Fruit fly (Drosophila melanogaster) whole organism, embryonic: ENCODE results near the gene PH4alphaEFB.

Experiments
- CG11504 ChIP-seq: fragments of 200-800 bp; sonication (Bioruptor generic); optimal IDR thresholded peaks from 3 replicates; lab custom pipeline; 2019; ENCODE audit warnings: missing biosample characterization, mild to moderate bottlenecking, missing genetic modification characterization, moderate library complexity
- CG11695 ChIP-seq: fragments of 200-800 bp; sonication (Bioruptor generic); IDR thresholded peaks from 3 replicates; pipeline ENCODE4 v1.3.6; 2022; ENCODE audit warnings: missing biosample characterization, missing genetic modification characterization
- CG12391 ChIP-seq: fragments of 200-800 bp; sonication (Bioruptor generic); optimal IDR thresholded peaks from 3 replicates; lab custom pipeline; 2018; ENCODE audit warnings: missing biosample characterization, mild to moderate bottlenecking, missing genetic modification characterization, moderate library complexity
- CG12769 ChIP-seq: fragments of 200-800 bp; sonication (Bioruptor generic); optimal IDR thresholded peaks from 2 replicates; lab custom pipeline; 2019; ENCODE audit warnings: missing biosample characterization, mild to moderate bottlenecking, missing genetic modification characterization, moderate library complexity
- CG14050 ChIP-seq: fragments of 200-800 bp; sonication (Bioruptor generic); IDR thresholded peaks from 3 replicates; pipeline ENCODE4 v1.3.6; 2022; ENCODE audit warnings: missing biosample characterization, missing genetic modification characterization
- CG1603 ChIP-seq: fragments of 200-800 bp; sonication (Bioruptor generic); optimal IDR thresholded peaks from 2 replicates; lab custom pipeline; 2019; ENCODE audit warnings: missing biosample characterization, mild to moderate bottlenecking, missing genetic modification characterization, moderate library complexity
- CG1647 ChIP-seq: fragments of 200-800 bp; sonication (Bioruptor generic); optimal IDR thresholded peaks from 3 replicates; lab custom pipeline; 2016; ENCODE audit warnings: missing biosample characterization, missing genetic modification characterization
- CG17361 ChIP-seq: fragments of 200-800 bp; sonication (Bioruptor generic); IDR thresholded peaks from 3 replicates; pipeline ENCODE4 v1.3.6; 2022; ENCODE audit warnings: missing biosample characterization, missing genetic modification characterization
- CG1792 ChIP-seq: fragments of 200-800 bp; sonication (Bioruptor generic); optimal IDR thresholded peaks from 2 replicates; lab custom pipeline; 2016; ENCODE audit warnings: missing biosample characterization, missing genetic modification characterization
- CG2120 ChIP-seq: fragments of 200-800 bp; sonication (Bioruptor generic); optimal IDR thresholded peaks from 3 replicates; lab custom pipeline; 2016; ENCODE audit warnings: missing biosample characterization, missing genetic modification characterization
- CG2129 ChIP-seq: fragments of 200-800 bp; sonication (Bioruptor generic); IDR thresholded peaks from 2 replicates; pipeline ENCODE4 v1.3.6; 2022; ENCODE audit warnings: missing biosample characterization, missing genetic modification characterization; ENCODE audit not compliant: partially characterized antibody
- CG2678 ChIP-seq: fragments of 200-800 bp; sonication (Bioruptor generic); optimal IDR thresholded peaks from 3 replicates; lab custom pipeline; 2019; ENCODE audit warnings: missing biosample characterization, mild to moderate bottlenecking, missing genetic modification characterization, moderate library complexity
- CG2712 ChIP-seq: fragments of 200-800 bp; optimal IDR thresholded peaks from 3 replicates; lab custom pipeline; 2019; ENCODE audit warnings: missing biosample characterization, mild to moderate bottlenecking, missing genetic modification characterization, moderate library complexity
- CG6272 ChIP-seq: fragments of 200-800 bp; sonication (Bioruptor generic); IDR thresholded peaks from 2 replicates; pipeline ENCODE4 v1.3.6; 2022; ENCODE audit warnings: missing biosample characterization, missing genetic modification characterization
- CG8478 ChIP-seq: fragments of >200 bp; optimal IDR thresholded peaks from 2 replicates; lab custom pipeline; 2018
- CHES-1-like ChIP-seq: fragments of 200-800 bp; sonication (Bioruptor generic); optimal IDR thresholded peaks from 2 replicates; lab custom pipeline; 2016; ENCODE audit warnings: missing biosample characterization, missing genetic modification characterization
- HmgD ChIP-seq: fragments of 200-800 bp; sonication (Bioruptor generic); optimal IDR thresholded peaks from 3 replicates; lab custom pipeline; 2016; ENCODE audit warnings: missing biosample characterization, missing genetic modification characterization
- Med ChIP-seq: fragments of 200-800 bp; sonication (Bioruptor generic); peaks from one replicate; lab custom pipeline; 2016; ENCODE audit warnings: missing biosample characterization, missing genetic modification characterization, mild to moderate bottlenecking, inconsistent platforms, moderate library complexity
- Oli ChIP-seq: fragments of 200-800 bp; sonication (Bioruptor generic); optimal IDR thresholded peaks from 2 replicates; lab custom pipeline; 2018; ENCODE audit warnings: missing biosample characterization, mild to moderate bottlenecking, missing genetic modification characterization, moderate library complexity
- Sox102F ChIP-seq: fragments of 200-800 bp; sonication (Bioruptor generic); optimal IDR thresholded peaks from 2 replicates; lab custom pipeline; 2018; ENCODE audit warnings: missing biosample characterization, mild to moderate bottlenecking, missing genetic modification characterization, moderate library complexity
- bowl ChIP-seq: fragments of 200-800 bp; sonication (Bioruptor generic); IDR thresholded peaks from 2 replicates; pipeline ENCODE4 v1.3.6; 2022; ENCODE audit warnings: missing biosample characterization, missing genetic modification characterization
- bsh ChIP-seq, 2 experiments: fragments of 200-800 bp; sonication (Bioruptor generic); optimal IDR thresholded peaks; 2 replicates each; lab custom pipeline; 2017 to 2018; ENCODE audit warnings: mild to moderate bottlenecking in 2 of 2, missing biosample characterization in 2 of 2, missing genetic modification characterization in 2 of 2, moderate library complexity in 1 of 2
- chm ChIP-seq: fragments of 200-800 bp; sonication (Bioruptor generic); IDR thresholded peaks from 2 replicates; pipeline ENCODE4 v1.3.6; 2022; ENCODE audit warnings: missing biosample characterization, missing genetic modification characterization
- ci ChIP-seq: fragments of 200-800 bp; sonication (Bioruptor generic); IDR thresholded peaks from 3 replicates; pipeline ENCODE4 v1.3.6; 2022; ENCODE audit warnings: missing biosample characterization, missing genetic modification characterization
- da ChIP-seq: fragments of 200-800 bp; sonication (Bioruptor generic); optimal IDR thresholded peaks from 2 replicates; lab custom pipeline; 2016; ENCODE audit warnings: missing biosample characterization, missing genetic modification characterization
- dmrt99B ChIP-seq: fragments of 200-800 bp; sonication (Bioruptor generic); optimal IDR thresholded peaks from 2 replicates; lab custom pipeline; 2018; ENCODE audit warnings: missing biosample characterization, mild to moderate bottlenecking, missing genetic modification characterization, moderate library complexity
- esg ChIP-seq: fragments of 200-800 bp; sonication (Bioruptor generic); conservative IDR thresholded peaks from 2 replicates; pipeline ENCODE4 v1.3.6; 2022; ENCODE audit warnings: missing biosample characterization, missing genetic modification characterization
- eve ChIP-seq, 2 experiments: fragments of >200 bp; optimal IDR thresholded peaks; 2 replicates each; lab custom pipeline; 2017; ENCODE audit warnings: missing biosample characterization in 2 of 2, missing genetic modification characterization in 2 of 2
- eyg ChIP-seq: fragments of 200-800 bp; sonication (Bioruptor generic); optimal IDR thresholded peaks from 3 replicates; lab custom pipeline; 2016; ENCODE audit warnings: missing biosample characterization, missing genetic modification characterization
- gem ChIP-seq: fragments of 200-800 bp; sonication (Bioruptor generic); optimal IDR thresholded peaks from 2 replicates; lab custom pipeline; 2019; ENCODE audit warnings: missing biosample characterization, mild to moderate bottlenecking, missing genetic modification characterization, moderate library complexity
- insv ChIP-seq, 2 experiments: fragments of 200-800 bp; sonication (Bioruptor generic); optimal IDR thresholded peaks; 3 replicates each; lab custom pipeline; 2016 to 2018; ENCODE audit warnings: missing biosample characterization in 2 of 2, missing genetic modification characterization in 2 of 2
- lab ChIP-seq: fragments of 200-800 bp; sonication (Bioruptor generic); optimal IDR thresholded peaks from 3 replicates; lab custom pipeline; 2017; ENCODE audit warnings: missing biosample characterization, missing genetic modification characterization, mild to moderate bottlenecking, moderate library complexity, missing genetic modification reagents
- lmd ChIP-seq: fragments of 200-800 bp; sonication (Bioruptor generic); IDR thresholded peaks from 2 replicates; pipeline ENCODE4 v1.3.6; 2022; ENCODE audit warnings: missing biosample characterization, missing genetic modification characterization
- nau ChIP-seq: fragments of 200-800 bp; sonication (Bioruptor generic); optimal IDR thresholded peaks from 3 replicates; lab custom pipeline; 2017; ENCODE audit warnings: missing biosample characterization, mild to moderate bottlenecking, missing genetic modification characterization, missing genetic modification reagents
- nom ChIP-seq: fragments of 200-800 bp; sonication (Bioruptor generic); optimal IDR thresholded peaks from 2 replicates; lab custom pipeline; 2017; ENCODE audit warnings: missing biosample characterization, missing genetic modification characterization, mild to moderate bottlenecking, moderate library complexity, missing genetic modification reagents
- prd ChIP-seq, 3 experiments: fragments of >200 bp in 2 of 3; fragments of 200-800 bp in 1 of 3; sonication (Bioruptor generic) in 1 of 3; optimal IDR thresholded peaks in 2 of 3; IDR thresholded peaks in 1 of 3; 2 replicates in 2 of 3; 3 replicates in 1 of 3; pipeline versions ENCODE4 v1.3.6 to Lab custom; 2017 to 2022; ENCODE audit warnings: missing biosample characterization in 1 of 3, missing genetic modification characterization in 1 of 3
- sens ChIP-seq: fragments of 200-800 bp; sonication (Bioruptor generic); peaks from one replicate; lab custom pipeline; 2016; ENCODE audit warnings: missing biosample characterization, missing genetic modification characterization
- shn ChIP-seq: fragments of 200-800 bp; sonication (Bioruptor generic); optimal IDR thresholded peaks from 3 replicates; lab custom pipeline; 2016; ENCODE audit warnings: missing biosample characterization, missing genetic modification characterization
- unpg ChIP-seq: fragments of 200-800 bp; sonication (Bioruptor generic); optimal IDR thresholded peaks from 3 replicates; lab custom pipeline; 2018; ENCODE audit warnings: missing biosample characterization, mild to moderate bottlenecking, missing genetic modification characterization, moderate library complexity
- vvl ChIP-seq: fragments of 200-800 bp; sonication (Bioruptor generic); IDR thresholded peaks from 2 replicates; pipeline ENCODE4 v1.3.6; 2022; ENCODE audit warnings: missing biosample characterization, missing genetic modification characterization

Gene PH4alphaEFB

DNA sequence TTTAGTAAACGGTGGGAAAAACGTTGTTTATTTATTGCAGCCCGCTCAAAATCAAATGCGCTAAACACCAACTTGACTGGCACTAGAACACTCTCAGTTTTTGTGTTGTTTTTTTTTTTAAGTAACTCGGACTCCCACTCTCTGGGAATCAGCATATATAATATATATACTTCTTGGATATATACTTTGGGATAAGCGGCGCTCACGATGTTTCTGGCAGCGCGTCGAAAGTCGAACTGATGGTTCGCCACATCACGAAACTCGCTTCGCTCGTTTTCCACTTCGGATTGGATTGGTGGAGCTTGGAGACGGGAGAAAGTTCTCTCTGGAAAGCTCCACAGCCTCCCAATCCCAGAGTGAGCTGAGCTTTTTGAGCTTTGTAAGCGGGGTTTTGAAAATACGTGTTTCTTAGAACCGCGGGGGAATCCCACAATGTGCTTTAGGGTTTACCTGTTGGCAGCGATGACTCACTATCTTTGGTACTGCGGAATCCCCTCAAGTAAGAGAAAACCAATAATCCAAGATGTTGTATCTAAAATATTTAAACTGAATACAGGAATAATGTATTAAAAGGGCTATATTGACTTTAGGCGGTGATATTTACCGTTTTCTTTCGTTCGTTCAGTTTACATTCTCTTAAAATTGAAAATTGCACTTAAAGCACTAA, 61.1 kb downstream of the PH4alphaEFB start, which contains the start of gene jdp (continued):
- peak; percentile 41 for TF ChIP-seq nom

DNA sequence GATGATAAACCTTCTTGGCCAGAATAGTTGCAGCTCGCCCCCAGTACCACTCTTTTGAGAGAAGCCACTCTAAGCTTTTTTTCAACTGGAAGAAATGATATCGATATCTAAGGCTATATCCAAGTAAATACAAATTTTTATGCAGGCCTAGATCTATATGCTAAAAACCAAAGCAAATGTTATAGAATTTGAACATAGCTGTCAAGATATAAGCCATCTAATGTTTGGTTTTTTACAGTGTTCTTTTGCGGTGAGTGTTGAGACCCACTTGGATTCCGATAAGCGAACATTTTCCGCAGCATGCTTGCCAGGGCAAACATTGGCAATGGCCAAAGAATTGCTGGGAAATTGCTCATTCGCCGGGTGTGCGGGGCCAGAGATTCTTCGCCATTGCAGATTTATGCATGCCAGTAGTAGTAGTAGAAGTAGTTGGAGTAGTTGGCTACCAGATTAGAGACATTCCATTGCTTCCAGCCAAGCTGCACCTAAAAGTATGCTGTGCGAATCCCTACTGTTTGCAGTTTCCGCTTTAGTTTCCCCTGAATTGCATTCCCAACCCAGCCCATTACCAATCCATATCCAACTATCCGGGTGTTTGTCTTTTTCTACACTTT, 62.9 kb downstream of the PH4alphaEFB start:
- TF ChIP-seq sens (GFP tag; lab: Kevin White, UChicago) (peak; percentile 56), ci (GFP tag; lab: Robert Waterston, UW) (0 out of 3 replicates have a peak, but pooled peaks have one; percentile 28), CG14050 (GFP tag; lab: Robert Waterston, UW) (no peak), Med (GFP tag; lab: Kevin White, UChicago) (peak; percentile 52), CG8478 (lab: Kevin White, UChicago) (peak; percentile 24)

DNA sequence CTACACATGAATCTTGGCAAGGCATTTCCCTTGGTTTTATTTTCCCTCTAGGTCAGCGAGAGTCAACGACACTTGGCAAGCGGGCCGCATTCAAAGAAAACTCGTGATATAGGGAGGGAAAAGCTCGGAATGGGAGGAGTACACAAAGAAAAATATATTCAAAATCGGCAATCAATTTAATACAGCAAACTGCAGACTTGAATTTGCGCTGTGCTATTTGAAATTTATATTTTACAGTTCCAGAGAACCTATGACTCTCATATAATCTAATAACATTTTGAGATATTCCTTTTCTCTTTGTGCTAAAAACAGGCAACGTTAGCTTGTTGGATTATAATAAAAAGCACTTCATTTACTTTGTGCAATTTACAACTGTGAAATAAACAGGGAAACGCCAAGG, 63.7 kb downstream of the PH4alphaEFB start:
- TF ChIP-seq prd (optimal IDR thresholded peaks at IDR 0.05; lab: Kevin White, UChicago): no peak
- 0 out of 3 replicates have a peak, but pooled peaks have one; percentile 14 for TF ChIP-seq prd (GFP tag; IDR thresholded peaks at IDR 0.05; lab: Robert Waterston, UW)
- peak; percentile 48 for TF ChIP-seq Med (GFP tag; lab: Kevin White, UChicago)
- TF ChIP-seq eve (GFP tag; optimal IDR thresholded peaks at IDR 0.05; lab: Kevin White, UChicago): peak in 1 of 2 experiments; percentile 23
- no peak for TF ChIP-seq CG2120 (GFP tag; lab: Kevin White, UChicago)
- 0 out of 2 replicates have a peak, but pooled peaks have one; percentile 19 for TF ChIP-seq lmd (GFP tag; lab: Robert Waterston, UW)
- TF ChIP-seq dmrt99B (tag; lab: Kevin White, UChicago): peak; percentile 2
- TF ChIP-seq chm (GFP tag; lab: Robert Waterston, UW): no peak
- no peak for TF ChIP-seq esg
- no peak for TF ChIP-seq CG1603
- peak; percentile 38 for TF ChIP-seq sens (GFP tag; lab: Kevin White, UChicago)
- no peak for TF ChIP-seq CG1647 (GFP tag; lab: Kevin White, UChicago)
- TF ChIP-seq unpg (GFP tag; lab: Kevin White, UChicago): peak; percentile 9
- TF ChIP-seq bsh (GFP tag; optimal IDR thresholded peaks at IDR 0.05; lab: Kevin White, UChicago): peak in 1 of 2 experiments; percentile 29
- TF ChIP-seq CG11504 (tag; lab: Kevin White, UChicago): peak; percentile 19
- peak; percentile 23 for TF ChIP-seq Sox102F (GFP tag; lab: Kevin White, UChicago)
- peak; percentile 28 for TF ChIP-seq gem (tag; lab: Kevin White, UChicago)
- 0 out of 3 replicates have a peak, but pooled peaks have one; percentile 10 for TF ChIP-seq CG11695 (GFP tag; lab: Robert Waterston, UW)
- TF ChIP-seq ci (GFP tag; lab: Robert Waterston, UW): 0 out of 3 replicates have a peak, but pooled peaks have one; percentile 30
- no peak for TF ChIP-seq nau
- TF ChIP-seq eyg: no peak
- no peak for TF ChIP-seq CG17361 (GFP tag; lab: Robert Waterston, UW)
- TF ChIP-seq HmgD (GFP tag; lab: Kevin White, UChicago): no peak
- no peak for TF ChIP-seq CG2129 (GFP tag; lab: Robert Waterston, UW)
- peak; percentile 15 for TF ChIP-seq CG2678 (tag; lab: Kevin White, UChicago)
- TF ChIP-seq CG12391 (tag; lab: Kevin White, UChicago): peak; percentile 19
- TF ChIP-seq CG6272 (GFP tag; lab: Robert Waterston, UW): no peak
- TF ChIP-seq lab (GFP tag; lab: Kevin White, UChicago): peak; percentile 9
- TF ChIP-seq CG1792 (GFP tag; lab: Kevin White, UChicago): no peak
- peak; percentile 20; the same call in 1 of the 2 replicates for TF ChIP-seq vvl (GFP tag; lab: Robert Waterston, UW)
- no peak for TF ChIP-seq da (GFP tag; lab: Kevin White, UChicago)
- no peak for TF ChIP-seq insv (GFP tag; optimal IDR thresholded peaks at IDR 0.05; lab: Kevin White, UChicago)
- TF ChIP-seq Oli (tag; lab: Kevin White, UChicago): no peak
- TF ChIP-seq CG12769 (tag; lab: Kevin White, UChicago): peak; percentile 65
- peak; percentile 6 for TF ChIP-seq CG2712 (tag; lab: Kevin White, UChicago)
- no peak for TF ChIP-seq CHES-1-like (GFP tag; lab: Kevin White, UChicago)
- no peak for TF ChIP-seq shn (GFP tag; lab: Kevin White, UChicago)
- TF ChIP-seq bowl (GFP tag; lab: Robert Waterston, UW): no peak
